Worm (Caenorhabditis elegans): ENCODE results near the gene C06C3.12.

DNA sequence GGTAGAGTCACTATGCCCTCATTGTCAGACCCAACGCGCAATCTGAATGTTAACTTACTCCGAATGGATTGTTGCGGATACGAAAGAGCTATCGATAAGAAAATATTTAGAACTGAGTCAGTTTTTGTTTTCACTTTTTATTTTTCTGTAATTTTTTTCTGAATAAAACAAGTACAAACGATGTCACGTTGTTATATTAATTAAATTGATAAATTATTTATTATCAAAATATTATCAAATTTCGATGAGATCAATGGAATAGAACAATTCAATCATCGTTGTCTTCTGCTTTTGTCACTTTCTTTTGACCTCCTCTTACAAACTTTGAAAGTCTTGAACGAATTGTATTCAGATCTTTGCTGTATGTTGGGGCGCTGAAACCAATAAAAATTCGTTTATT is 32.1 kb downstream of the C06C3.12 start, which contains the start of gene mpz-6:
- no peak for TF ChIP-seq lsy-2 (tag; optimal IDR thresholded peaks at IDR 0.05)
- TF ChIP-seq nhr-10 (tag; optimal IDR thresholded peaks at IDR 0.05): no peak
- TF ChIP-seq ztf-11 (tag; optimal IDR thresholded peaks at IDR 0.05): no peak
- no peak for TF ChIP-seq mdl-1 (tag; optimal IDR thresholded peaks at IDR 0.05)
- no peak for TF ChIP-seq ama-1 (optimal IDR thresholded peaks at IDR 0.05)
